Worm (Caenorhabditis elegans) whole organism, L1 larva: ENCODE results near the gene nipi-4.

Source experiments
- blmp-1 ChIP-seq: fragments of 150-350 bp; optimal IDR thresholded peaks from 2 replicates; lab custom pipeline; 2014; ENCODE audit warnings: missing biosample characterization, missing genetic modification characterization
- ceh-63 ChIP-seq: fragments of 200-800 bp; sonication (Bioruptor generic); optimal IDR thresholded peaks from 2 replicates; lab custom pipeline; 2018; ENCODE audit warnings: mild to moderate bottlenecking, missing genetic modification characterization, missing compliant biosample characterization
- efl-1 ChIP-seq, 4 experiments: fragments of 150-350 bp; optimal IDR thresholded peaks in 3 of 4; peaks in 1 of 4; 1 replicate in 1 of 4; 2 replicates in 3 of 4; lab custom pipeline; 2014; ENCODE audit warnings: missing biosample characterization in 2 of 4, missing genetic modification characterization in 2 of 4, missing genetic modification reagents in 2 of 4
- efl-3 ChIP-seq: fragments of 200-800 bp; sonication (Bioruptor generic); optimal IDR thresholded peaks from 2 replicates; lab custom pipeline; 2018; ENCODE audit warnings: mild to moderate bottlenecking, missing genetic modification characterization, missing compliant biosample characterization
- fos-1 ChIP-seq: fragments of 150-350 bp; optimal IDR thresholded peaks from 2 replicates; lab custom pipeline; 2014; ENCODE audit warnings: missing biosample characterization, missing genetic modification characterization
- nhr-12 ChIP-seq: sonication (generic microtip); optimal IDR thresholded peaks from 2 replicates; lab custom pipeline; 2017; ENCODE audit warnings: missing biosample characterization, missing genetic modification characterization
- nhr-76 ChIP-seq: sonication (generic microtip); optimal IDR thresholded peaks from 2 replicates; lab custom pipeline; 2017; ENCODE audit warnings: missing biosample characterization, missing genetic modification characterization
- pqm-1 ChIP-seq: sonication (generic microtip); optimal IDR thresholded peaks from 3 replicates; lab custom pipeline; 2017; ENCODE audit warnings: missing biosample characterization, missing genetic modification characterization
- tbx-2 ChIP-seq: sonication (generic microtip); optimal IDR thresholded peaks from 2 replicates; lab custom pipeline; 2016; ENCODE audit warnings: missing genetic modification characterization, missing compliant biosample characterization
- unc-62 ChIP-seq: fragments of 150-350 bp; optimal IDR thresholded peaks from 2 replicates; lab custom pipeline; 2014; ENCODE audit warnings: missing biosample characterization, missing genetic modification reagents, missing genetic modification characterization

DNA sequence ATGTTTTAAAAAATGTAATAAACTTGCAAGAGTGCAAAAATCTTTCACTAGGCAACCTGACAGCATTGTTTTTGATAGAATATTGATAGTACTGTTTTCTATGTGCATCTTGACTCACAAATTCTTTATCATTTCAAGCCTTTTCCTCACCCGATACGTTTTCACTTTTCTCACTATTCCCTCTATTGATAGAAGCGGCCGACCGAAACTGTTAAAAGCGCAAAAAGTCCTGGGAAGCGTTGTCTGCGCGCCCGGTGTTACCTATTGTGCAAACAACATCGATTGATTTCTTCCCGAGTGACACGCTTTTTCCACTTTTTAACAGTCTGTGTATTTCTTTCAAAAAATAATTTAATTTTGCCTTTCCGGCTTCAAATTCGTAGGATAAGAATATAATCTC, 17.4 kb upstream of the nipi-4 start:
- no peak for TF ChIP-seq tbx-2
- no peak for TF ChIP-seq efl-1 (optimal IDR thresholded peaks at IDR 0.05; lab: Kevin White, UChicago)
- TF ChIP-seq efl-1 (GFP tag; optimal IDR thresholded peaks at IDR 0.05 in 1 of 2; lab: Kevin White, UChicago) = peak in 1 of 2 experiments; percentile 47
- TF ChIP-seq ceh-63 = no peak
- TF ChIP-seq unc-62 (GFP tag; lab: Kevin White, UChicago) = no peak
- TF ChIP-seq efl-3 (GFP tag; lab: Kevin White, UChicago) = no peak
- TF ChIP-seq pqm-1 (tag; lab: Kevin White, UChicago) = no peak
- no peak for TF ChIP-seq nhr-12 (tag; lab: Kevin White, UChicago)
- no peak for TF ChIP-seq nhr-76
- TF ChIP-seq fos-1 (tag; lab: Kevin White, UChicago) = no peak
- TF ChIP-seq blmp-1 (tag; lab: Kevin White, UChicago) = no peak
